Fruit fly (Drosophila melanogaster) whole organism, wandering third instar larva: ENCODE results near the gene CG12693.

Experiments used
- Abd-B ChIP-seq: fragments of >200 bp; optimal IDR thresholded peaks from 2 replicates; lab custom pipeline; 2017; ENCODE audit warnings: missing biosample characterization, missing genetic modification characterization
- CG32264 ChIP-seq: fragments of 200-800 bp; sonication (Bioruptor generic); optimal IDR thresholded peaks from 2 replicates; lab custom pipeline; 2016; ENCODE audit warnings: missing biosample characterization, missing genetic modification characterization
- CG9705 ChIP-seq: fragments of 200-800 bp; sonication (Bioruptor generic); optimal IDR thresholded peaks from 2 replicates; lab custom pipeline; 2018; ENCODE audit warnings: missing biosample characterization, mild to moderate bottlenecking, missing genetic modification characterization
- CrebA ChIP-seq: fragments of 200-800 bp; sonication (Bioruptor generic); optimal IDR thresholded peaks from 2 replicates; lab custom pipeline; 2016; ENCODE audit warnings: missing biosample characterization, mild to moderate bottlenecking, missing genetic modification characterization, borderline replicate concordance
- Dfd ChIP-seq: fragments of >200 bp; optimal IDR thresholded peaks from 2 replicates; lab custom pipeline; 2017; ENCODE audit warnings: missing biosample characterization, missing genetic modification characterization
- Dif ChIP-seq: fragments of 200-275, 200-300 bp; sonication (Bioruptor generic); optimal IDR thresholded peaks from 2 replicates; lab custom pipeline; 2018; ENCODE audit warnings: missing biosample characterization, missing genetic modification characterization; ENCODE audit not compliant: partially characterized antibody
- GATAd ChIP-seq: sonication (Bioruptor generic); optimal IDR thresholded peaks from 2 replicates; lab custom pipeline; 2016; ENCODE audit warnings: missing biosample characterization, missing genetic modification characterization
- HLH106 ChIP-seq: fragments of 200-800 bp; optimal IDR thresholded peaks from 3 replicates; lab custom pipeline; 2019; ENCODE audit warnings: missing biosample characterization, mild to moderate bottlenecking, missing genetic modification characterization, moderate library complexity
- Hnf4 ChIP-seq: fragments of 200-800 bp; sonication (Bioruptor generic); optimal IDR thresholded peaks from 2 replicates; lab custom pipeline; 2016; ENCODE audit warnings: missing biosample characterization, mild to moderate bottlenecking, missing genetic modification characterization
- Hr78 ChIP-seq: fragments of >200 bp; optimal IDR thresholded peaks from 2 replicates; lab custom pipeline; 2017; ENCODE audit warnings: missing biosample characterization, missing genetic modification characterization
- Hr83 ChIP-seq: fragments of 200-300 bp; sonication (Bioruptor generic); optimal IDR thresholded peaks from 2 replicates; lab custom pipeline; 2016; ENCODE audit warnings: missing biosample characterization, mild to moderate bottlenecking, missing genetic modification characterization, moderate library complexity; ENCODE audit not compliant: poor library complexity, severe bottlenecking
- Jra ChIP-seq: sonication (Bioruptor generic); optimal IDR thresholded peaks from 2 replicates; lab custom pipeline; 2016; ENCODE audit warnings: missing biosample characterization, missing genetic modification characterization
- Mio ChIP-seq: sonication (Bioruptor generic); optimal IDR thresholded peaks from 2 replicates; lab custom pipeline; 2016; ENCODE audit warnings: missing biosample characterization, missing genetic modification characterization
- Myc ChIP-seq: fragments of >200 bp; optimal IDR thresholded peaks from 2 replicates; lab custom pipeline; 2017
- N ChIP-seq: fragments of >200 bp; optimal IDR thresholded peaks from 2 replicates; lab custom pipeline; 2018; ENCODE audit warnings: missing biosample characterization, missing external identifiers, missing genetic modification characterization
- OdsH ChIP-seq: fragments of 200-800 bp; sonication (Bioruptor generic); optimal IDR thresholded peaks from 2 replicates; lab custom pipeline; 2016; ENCODE audit warnings: missing biosample characterization, mild to moderate bottlenecking, missing genetic modification characterization
- Rel ChIP-seq, 2 experiments: fragments of 200-800 bp; sonication (Bioruptor generic) in 1 of 2; optimal IDR thresholded peaks; 2 replicates in 1 of 2; 3 replicates in 1 of 2; lab custom pipeline; 2016 to 2019; ENCODE audit warnings: mild to moderate bottlenecking in 2 of 2, missing biosample characterization in 2 of 2, missing genetic modification characterization in 2 of 2, moderate library complexity in 1 of 2
- Sp1 ChIP-seq: fragments of 200-800 bp; sonication (Bioruptor generic); optimal IDR thresholded peaks from 3 replicates; lab custom pipeline; 2019; ENCODE audit warnings: missing biosample characterization, mild to moderate bottlenecking, missing genetic modification characterization, moderate library complexity
- Vsx2 ChIP-seq: fragments of 200-300, 225-300 bp; sonication (Bioruptor generic); optimal IDR thresholded peaks from 2 replicates; lab custom pipeline; 2018; ENCODE audit warnings: missing biosample characterization, missing genetic modification characterization; ENCODE audit not compliant: partially characterized antibody
- br ChIP-seq: fragments of 200-800 bp; sonication (Bioruptor generic); optimal IDR thresholded peaks from 2 replicates; lab custom pipeline; 2016; ENCODE audit warnings: missing biosample characterization, missing genetic modification characterization
- brk ChIP-seq: fragments of 200-800 bp; sonication (Bioruptor generic); optimal IDR thresholded peaks from 2 replicates; lab custom pipeline; 2016; ENCODE audit warnings: missing biosample characterization, mild to moderate bottlenecking, missing genetic modification characterization
- dl ChIP-seq, 2 experiments: fragments of 175-275, 200-275 bp in 1 of 2; fragments of 200-275 bp in 1 of 2; sonication (Bioruptor generic); optimal IDR thresholded peaks; lab custom pipeline; 2018; ENCODE audit warnings: mild to moderate bottlenecking in 2 of 2, missing biosample characterization in 2 of 2, missing genetic modification characterization in 2 of 2, moderate library complexity in 2 of 2; ENCODE audit not compliant: partially characterized antibody in 2 of 2, insufficient read depth in 1 of 2
- dmrt93B ChIP-seq: fragments of 200-800 bp; sonication (Bioruptor generic); optimal IDR thresholded peaks from 2 replicates; lab custom pipeline; 2018; ENCODE audit warnings: missing biosample characterization, mild to moderate bottlenecking, missing genetic modification characterization
- dsf ChIP-seq: sonication (Bioruptor generic); optimal IDR thresholded peaks from 2 replicates; lab custom pipeline; 2016; ENCODE audit warnings: missing biosample characterization, missing genetic modification characterization, borderline replicate concordance
- ey ChIP-seq: fragments of 200-800 bp; sonication (Bioruptor generic); optimal IDR thresholded peaks from 2 replicates; lab custom pipeline; 2016; ENCODE audit warnings: missing biosample characterization, missing genetic modification characterization
- foxo ChIP-seq, 2 experiments: fragments of 200-800 bp; sonication (Bioruptor generic); optimal IDR thresholded peaks; 2 replicates in 1 of 2; 3 replicates in 1 of 2; lab custom pipeline; 2016 to 2017; ENCODE audit warnings: missing biosample characterization in 2 of 2, missing genetic modification characterization in 2 of 2
- fru ChIP-seq: fragments of 200-800 bp; sonication (Bioruptor generic); optimal IDR thresholded peaks from 3 replicates; lab custom pipeline; 2016; ENCODE audit warnings: missing biosample characterization, mild to moderate bottlenecking, missing genetic modification characterization
- h ChIP-seq: fragments of 200-800 bp; sonication (Bioruptor generic); optimal IDR thresholded peaks from 3 replicates; lab custom pipeline; 2016; ENCODE audit warnings: missing biosample characterization, mild to moderate bottlenecking, missing genetic modification characterization
- jim ChIP-seq: fragments of 175-275, 200-325 bp; sonication (Bioruptor generic); optimal IDR thresholded peaks from 2 replicates; lab custom pipeline; 2016; ENCODE audit warnings: missing biosample characterization, mild to moderate bottlenecking, missing genetic modification characterization
- lola ChIP-seq: fragments of >200 bp; optimal IDR thresholded peaks from 2 replicates; lab custom pipeline; 2017; ENCODE audit warnings: missing biosample characterization, missing genetic modification characterization
- pan ChIP-seq: fragments of >200 bp; optimal IDR thresholded peaks from 2 replicates; lab custom pipeline; 2017
- psq ChIP-seq: fragments of 200-800 bp; sonication (Bioruptor generic); optimal IDR thresholded peaks from 3 replicates; lab custom pipeline; 2017; ENCODE audit warnings: missing biosample characterization, mild to moderate bottlenecking, missing genetic modification characterization, moderate library complexity
- rgr ChIP-seq: fragments of 200-800 bp; sonication (Bioruptor generic); optimal IDR thresholded peaks from 3 replicates; lab custom pipeline; 2016; ENCODE audit warnings: missing biosample characterization, mild to moderate bottlenecking, missing genetic modification characterization
- sage ChIP-seq: fragments of 200-800 bp; sonication (Bioruptor generic); optimal IDR thresholded peaks from 2 replicates; lab custom pipeline; 2016; ENCODE audit warnings: missing biosample characterization, mild to moderate bottlenecking, missing genetic modification characterization
- sv ChIP-seq: fragments of 200-800 bp; sonication (Bioruptor generic); optimal IDR thresholded peaks from 3 replicates; lab custom pipeline; 2016; ENCODE audit warnings: missing biosample characterization, missing genetic modification characterization
- tai ChIP-seq: sonication (Bioruptor generic); optimal IDR thresholded peaks from 2 replicates; lab custom pipeline; 2016; ENCODE audit warnings: missing biosample characterization, missing genetic modification characterization
- usp ChIP-seq: fragments of >200 bp; optimal IDR thresholded peaks from 2 replicates; lab custom pipeline; 2017; ENCODE audit warnings: missing biosample characterization, missing genetic modification characterization
- woc ChIP-seq: sonication (Bioruptor generic); optimal IDR thresholded peaks from 2 replicates; lab custom pipeline; 2016; ENCODE audit warnings: missing biosample characterization, mild to moderate bottlenecking, missing genetic modification characterization

CG12693 gene

DNA sequence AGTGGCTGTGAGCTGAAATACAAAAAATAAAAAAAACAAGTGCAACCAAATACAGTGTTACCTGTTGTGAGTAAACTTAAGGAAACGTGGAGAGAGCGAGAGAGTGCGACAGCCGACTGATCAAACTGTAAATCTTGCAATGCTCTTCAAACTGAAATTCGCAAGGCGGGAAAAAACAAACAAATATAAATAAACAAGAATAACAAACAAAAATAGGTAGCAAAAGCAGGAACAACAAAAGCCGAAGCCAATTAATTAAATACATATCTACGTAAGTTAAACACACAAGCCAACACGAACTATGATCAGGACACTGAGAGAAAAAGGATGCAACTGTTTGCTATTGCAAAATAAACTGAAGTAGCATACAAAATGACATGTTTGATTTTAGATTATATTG, 3.9 kb downstream of the CG12693 start:
- TF ChIP-seq CrebA (GFP tag; lab: Kevin White, UChicago) (no peak), rgr (GFP tag; lab: Kevin White, UChicago) (peak; percentile 9), Myc (peak; percentile 1)

DNA sequence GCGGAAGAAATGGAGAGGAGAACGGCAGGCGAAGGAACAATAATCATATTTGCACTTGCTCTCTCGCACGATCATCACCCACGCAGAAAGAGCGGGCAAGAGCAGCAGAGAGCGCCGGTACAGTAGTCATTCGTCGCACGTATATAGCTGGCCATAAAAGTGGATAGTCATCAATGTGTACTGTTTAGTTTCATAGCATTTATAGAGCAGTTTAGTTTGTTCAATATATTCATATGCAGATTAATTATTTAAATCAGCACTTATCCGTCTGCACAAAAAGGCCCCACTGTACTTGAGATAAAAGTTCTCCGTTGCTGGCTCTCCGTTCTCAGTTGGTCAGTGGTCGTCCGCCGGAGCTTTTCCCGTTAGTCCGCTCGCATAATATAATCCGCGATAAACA, 4.5 kb downstream of the CG12693 start:
- TF ChIP-seq sv (GFP tag; lab: Kevin White, UChicago) (peak; percentile 97), psq (GFP tag; lab: Kevin White, UChicago) (peak; percentile 99), pan (lab: Kevin White, UChicago) (no peak), Dif (GFP tag; lab: Kevin White, UChicago) (peak; percentile 32), Myc (no peak), sage (GFP tag; lab: Kevin White, UChicago) (peak; percentile 98), N (GFP tag; lab: Kevin White, UChicago) (no peak), Mio (GFP tag; lab: Kevin White, UChicago) (peak; percentile 95), lola (GFP tag; lab: Kevin White, UChicago) (no peak), dsf (GFP tag; lab: Kevin White, UChicago) (peak; percentile 95), fru (GFP tag; lab: Kevin White, UChicago) (peak; percentile 99), Vsx2 (GFP tag; lab: Kevin White, UChicago) (no peak), CG32264 (GFP tag; lab: Kevin White, UChicago) (peak; percentile 98), Dfd (GFP tag; lab: Kevin White, UChicago) (peak; percentile 95), Abd-B (GFP tag; lab: Kevin White, UChicago) (no peak), Sp1 (GFP tag; lab: Kevin White, UChicago) (peak; percentile 99), Rel (GFP tag; optimal IDR thresholded peaks at IDR 0.05; lab: Kevin White, UChicago) (peak; percentile 92), Rel (tag; optimal IDR thresholded peaks at IDR 0.05; lab: Kevin White, UChicago) (peak; percentile 95), brk (GFP tag; lab: Kevin White, UChicago) (peak; percentile 97), HLH106 (tag; lab: Kevin White, UChicago) (peak; percentile 100), CG9705 (peak; percentile 99), Hr83 (GFP tag; lab: Kevin White, UChicago) (peak; percentile 98), dmrt93B (peak; percentile 99), tai (GFP tag; lab: Kevin White, UChicago) (peak; percentile 98), jim (GFP tag; lab: Kevin White, UChicago) (peak; percentile 96), rgr (GFP tag; lab: Kevin White, UChicago) (peak; percentile 99), foxo (GFP tag; optimal IDR thresholded peaks at IDR 0.05; lab: Kevin White, UChicago) (peak; percentile 98 to 100), woc (GFP tag; lab: Kevin White, UChicago) (peak; percentile 98), CrebA (GFP tag; lab: Kevin White, UChicago) (peak; percentile 91), usp (GFP tag; lab: Kevin White, UChicago) (no peak), dl (GFP tag; optimal IDR thresholded peaks at IDR 0.05; lab: Kevin White, UChicago; ENCODE audit: insufficient read depth in 1 of 2, partially characterized antibody in 2 of 2) (peak in 1 of 2 experiments; percentile 37), h (GFP tag; lab: Kevin White, UChicago) (peak; percentile 100), ey (peak; percentile 100), OdsH (GFP tag; lab: Kevin White, UChicago) (peak; percentile 99), br (GFP tag; lab: Kevin White, UChicago) (peak; percentile 99), GATAd (GFP tag; lab: Kevin White, UChicago) (peak; percentile 99), Hnf4 (peak; percentile 99), Hr78 (no peak), Jra (GFP tag; lab: Kevin White, UChicago) (peak; percentile 99)
